Fruit fly (Drosophila melanogaster): ENCODE results near the gene Krn.

Krn gene

DNA sequence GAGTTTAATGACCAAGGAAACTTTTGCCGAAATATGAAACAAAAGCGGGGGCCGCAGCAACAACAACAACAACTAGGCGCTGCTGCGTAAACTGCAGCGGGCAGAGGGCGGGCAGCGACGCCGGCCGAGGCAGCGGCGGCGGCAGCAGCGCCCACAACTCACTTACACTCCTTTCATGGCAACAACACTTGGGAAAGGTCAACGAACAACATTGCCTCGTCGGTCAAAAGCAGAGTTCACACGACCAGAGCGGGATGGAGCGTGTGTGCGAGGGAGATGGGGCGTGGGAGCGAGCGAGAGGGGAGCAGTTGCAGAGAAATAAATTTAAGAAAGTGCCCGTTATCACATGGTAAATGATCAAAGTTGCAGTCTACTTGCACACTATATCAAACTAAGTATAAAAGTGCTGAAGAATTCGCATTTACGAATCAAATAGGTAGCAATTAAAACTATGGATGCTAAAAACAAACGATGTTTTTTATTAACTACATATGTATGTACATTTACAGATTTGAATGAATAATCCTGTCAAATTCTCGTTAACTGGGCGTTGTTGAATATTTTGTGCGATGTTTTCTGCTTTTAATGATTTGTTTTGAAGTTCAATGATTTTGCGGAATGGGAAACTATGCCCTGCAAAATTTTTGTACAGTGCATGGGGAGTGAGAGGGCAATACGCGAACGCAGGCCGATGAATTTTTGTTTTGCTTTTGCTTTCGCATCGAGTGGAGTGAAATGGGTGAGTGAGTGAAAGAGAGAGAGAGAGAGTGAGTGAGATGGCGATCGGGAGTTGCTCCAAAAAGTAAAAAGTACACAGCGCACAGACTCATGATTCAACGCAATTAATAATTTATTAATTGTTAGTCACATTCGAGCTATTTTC, 45.7 kb downstream of the Krn start (continued):
- TF ChIP-seq Eip78C (GFP tag), result peak; percentile 90
- peak; percentile 86 for TF ChIP-seq CG31627 (GFP tag; optimal IDR thresholded peaks at IDR 0.05)
- peak; percentile 80 for TF ChIP-seq lz (GFP tag; optimal IDR thresholded peaks at IDR 0.05)
- TF ChIP-seq CG11762 (GFP tag; optimal IDR thresholded peaks at IDR 0.05; ENCODE audit: insufficient read depth), result peak; percentile 40
- peak; percentile 88 for TF ChIP-seq CG32006 (GFP tag; optimal IDR thresholded peaks at IDR 0.05)
- TF ChIP-seq OdsH (GFP tag; optimal IDR thresholded peaks at IDR 0.05), result peak; percentile 56
- peak; percentile 6 for TF ChIP-seq CG7368 (GFP tag; optimal IDR thresholded peaks at IDR 0.05)
- peak; percentile 82 for TF ChIP-seq Sox14 (GFP tag; optimal IDR thresholded peaks at IDR 0.05)
- no peak for TF ChIP-seq spab (GFP tag; optimal IDR thresholded peaks at IDR 0.05)
- no peak for TF ChIP-seq CG1621 (tag; optimal IDR thresholded peaks at IDR 0.05)
- TF ChIP-seq CG3032 (tag; optimal IDR thresholded peaks at IDR 0.05), result no peak
- peak; percentile 71 for TF ChIP-seq Ets21C (GFP tag; optimal IDR thresholded peaks at IDR 0.05)
- TF ChIP-seq Hr38 (GFP tag; optimal IDR thresholded peaks at IDR 0.05), result no peak
- no peak for TF ChIP-seq Eip93F (GFP tag; optimal IDR thresholded peaks at IDR 0.05)
- TF ChIP-seq Blimp-1 (GFP tag; optimal IDR thresholded peaks at IDR 0.05), result peak; percentile 82
- peak; percentile 84 for TF ChIP-seq topi (GFP tag; optimal IDR thresholded peaks at IDR 0.05)
- no peak for TF ChIP-seq ss (GFP tag; optimal IDR thresholded peaks at IDR 0.05)
- TF ChIP-seq CG6163 (GFP tag; IDR thresholded peaks at IDR 0.05), result 0 out of 3 replicates have a peak, but pooled peaks have one; percentile 24
- no peak for TF ChIP-seq Gug (GFP tag; IDR thresholded peaks at IDR 0.05)
- no peak for TF ChIP-seq Ets96B (tag; optimal IDR thresholded peaks at IDR 0.05)
- TF ChIP-seq Lpt (GFP tag; optimal IDR thresholded peaks at IDR 0.05), result peak; percentile 55
- TF ChIP-seq net (GFP tag; optimal IDR thresholded peaks at IDR 0.05), result peak; percentile 44

DNA sequence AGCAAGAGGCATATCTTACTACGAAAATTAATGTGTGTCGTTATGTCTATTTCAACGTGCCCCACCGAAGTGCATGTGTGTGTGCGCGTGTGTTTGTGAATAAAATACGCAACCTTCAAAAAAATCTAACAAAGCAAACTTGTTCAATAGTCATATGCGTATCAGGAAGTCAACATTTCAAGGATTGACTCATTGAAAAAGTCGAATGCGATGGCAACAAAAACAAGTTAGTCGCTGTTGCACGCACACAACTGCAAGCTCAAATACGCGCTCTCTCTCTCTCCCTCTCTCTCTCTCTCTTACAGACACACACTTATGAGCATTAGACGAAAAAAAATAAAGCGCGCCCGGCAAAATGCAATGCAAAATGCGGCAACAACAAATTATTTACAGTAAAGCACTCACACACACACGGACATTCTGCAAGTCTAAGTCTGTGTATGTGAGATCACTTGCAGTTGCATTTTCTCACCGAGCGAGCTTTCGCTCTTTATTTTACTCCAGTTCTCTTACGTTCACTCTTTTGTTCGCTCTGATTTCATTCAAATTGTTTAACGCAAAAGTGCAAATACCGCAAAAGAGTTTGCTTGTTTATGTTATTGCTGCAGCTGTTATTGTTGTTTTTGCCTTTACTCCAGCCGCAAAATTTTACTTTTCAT, 47.3 kb downstream of the Krn start:
- peak; percentile 6 for TF ChIP-seq Lpt (GFP tag; optimal IDR thresholded peaks at IDR 0.05)
- TF ChIP-seq dac (GFP tag; optimal IDR thresholded peaks at IDR 0.05), result no peak
- TF ChIP-seq Met (GFP tag; optimal IDR thresholded peaks at IDR 0.05), result no peak
- TF ChIP-seq CG32006 (GFP tag; optimal IDR thresholded peaks at IDR 0.05), result peak; percentile 11
- TF ChIP-seq CG16779 (tag; optimal IDR thresholded peaks at IDR 0.05), result peak; percentile 37
- peak; percentile 38 for TF ChIP-seq net (GFP tag; optimal IDR thresholded peaks at IDR 0.05)
- no peak for TF ChIP-seq Ets21C (GFP tag; optimal IDR thresholded peaks at IDR 0.05)
- TF ChIP-seq vri (GFP tag; optimal IDR thresholded peaks at IDR 0.05), result peak; percentile 66
- peak; percentile 71 for TF ChIP-seq svp (GFP tag)
- no peak for TF ChIP-seq CG9139 (GFP tag; optimal IDR thresholded peaks at IDR 0.05)
- peak; percentile 64; the same call in 2 of the 3 replicates for TF ChIP-seq eg (GFP tag; IDR thresholded peaks at IDR 0.05)
- peak; percentile 58 for TF ChIP-seq Eip78C (GFP tag)
- peak; percentile 28 for TF ChIP-seq Blimp-1 (GFP tag; optimal IDR thresholded peaks at IDR 0.05)
- TF ChIP-seq CG6276 (GFP tag; optimal IDR thresholded peaks at IDR 0.05), result peak; percentile 52
- peak; percentile 3 for TF ChIP-seq Hr4 (GFP tag; optimal IDR thresholded peaks at IDR 0.05)
- TF ChIP-seq Sox102F (GFP tag; optimal IDR thresholded peaks at IDR 0.05), result peak; percentile 19
- peak; percentile 29 for TF ChIP-seq Eip93F (GFP tag; optimal IDR thresholded peaks at IDR 0.05)
- TF ChIP-seq CG15336 (GFP tag; IDR thresholded peaks at IDR 0.05), result peak; percentile 59
- TF ChIP-seq CG6854 (GFP tag; optimal IDR thresholded peaks at IDR 0.05), result peak; percentile 49
- TF ChIP-seq CG8119 (GFP tag; IDR thresholded peaks at IDR 0.05), result peak; percentile 59; the same call in 1 of the 3 replicates

DNA sequence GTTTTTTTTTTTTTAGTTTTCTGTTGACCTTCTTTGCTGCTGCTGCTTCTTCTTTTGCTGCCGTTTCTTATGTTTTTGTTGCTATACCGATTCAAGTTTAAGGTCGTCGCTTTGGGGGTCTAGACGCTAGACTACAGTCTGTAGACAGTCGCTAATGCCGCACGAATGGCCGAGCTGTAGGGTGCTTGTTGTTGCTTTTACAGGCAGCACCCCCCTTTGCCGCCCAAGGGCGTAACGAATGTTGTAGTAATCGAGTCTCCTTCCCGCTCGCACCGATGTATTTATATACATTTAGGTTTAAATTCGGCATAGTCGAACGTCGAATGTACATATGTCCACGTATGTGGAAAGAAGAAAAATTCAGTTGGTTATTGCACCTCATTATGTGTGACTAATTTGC, 49.2 kb downstream of the Krn start:
- TF ChIP-seq CG8119 (GFP tag; IDR thresholded peaks at IDR 0.05) (no peak), pdm3 (GFP tag; optimal IDR thresholded peaks at IDR 0.05) (no peak), Sox15 (GFP tag; optimal IDR thresholded peaks at IDR 0.05) (no peak), Hr38 (GFP tag; optimal IDR thresholded peaks at IDR 0.05) (no peak), CG3032 (tag; optimal IDR thresholded peaks at IDR 0.05) (no peak), achi (GFP tag; optimal IDR thresholded peaks at IDR 0.05) (no peak), Smox (GFP tag; optimal IDR thresholded peaks at IDR 0.05) (no peak), CG8319 (GFP tag; optimal IDR thresholded peaks at IDR 0.05) (no peak), fd59A (GFP tag; optimal IDR thresholded peaks at IDR 0.05) (no peak), CG6808 (GFP tag; optimal IDR thresholded peaks at IDR 0.05) (no peak), CG11762 (GFP tag; optimal IDR thresholded peaks at IDR 0.05; ENCODE audit: insufficient read depth) (no peak), CG7368 (GFP tag; optimal IDR thresholded peaks at IDR 0.05) (no peak), ss (GFP tag; optimal IDR thresholded peaks at IDR 0.05) (no peak), esn (GFP tag; optimal IDR thresholded peaks at IDR 0.05) (no peak)
